Worm (Caenorhabditis elegans): ENCODE data around the gene spr-1.

DNA sequence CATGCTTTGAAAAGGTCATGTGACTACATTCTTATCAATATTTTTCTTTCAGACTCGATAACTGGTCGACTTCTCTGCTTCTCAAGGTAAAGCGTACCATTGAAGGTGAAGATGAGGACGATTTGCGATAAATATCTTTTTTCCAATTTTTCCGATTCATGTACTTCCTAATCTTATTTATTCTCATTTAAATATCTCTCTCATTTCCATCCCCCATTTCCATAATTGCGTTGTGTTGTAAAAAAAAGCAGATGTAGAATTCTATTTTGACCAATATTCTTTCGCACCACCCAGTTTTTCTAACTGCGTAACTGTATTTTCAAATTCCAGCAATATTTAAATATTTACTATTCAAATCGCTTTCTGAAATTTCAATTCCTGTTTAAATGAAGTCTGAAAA is 3.8 kb upstream of the spr-1 start, which contains the start of gene D1014.4:
- no peak for TF ChIP-seq ceh-16 (tag; optimal IDR thresholded peaks at IDR 0.05)
- no peak for TF ChIP-seq nhr-12 (tag; optimal IDR thresholded peaks at IDR 0.05)
- no peak for TF ChIP-seq unc-62 (GFP tag; optimal IDR thresholded peaks at IDR 0.05)
- TF ChIP-seq ztf-4 (tag; optimal IDR thresholded peaks at IDR 0.05): no peak
- no peak for TF ChIP-seq ztf-11 (tag; optimal IDR thresholded peaks at IDR 0.05)
- no peak for TF ChIP-seq mbf-1 (tag; optimal IDR thresholded peaks at IDR 0.05)
- no peak for TF ChIP-seq R02D3.7 (tag; optimal IDR thresholded peaks at IDR 0.05)
- TF ChIP-seq nhr-25 (tag; optimal IDR thresholded peaks at IDR 0.05): no peak

All from whole organism, L2 larva.